Worm (Caenorhabditis elegans) whole organism, early embryonic: Measurements from ENCODE around the gene ZK622.1.

Experiments used
- B0310.2 ChIP-seq: sonication (generic microtip); optimal IDR thresholded peaks from 2 replicates; lab custom pipeline; 2016; ENCODE audit warnings: mild to moderate bottlenecking, missing genetic modification characterization, missing compliant biosample characterization
- F13C5.2 ChIP-seq: sonication (generic microtip); optimal IDR thresholded peaks from 2 replicates; lab custom pipeline; 2017; ENCODE audit warnings: mild to moderate bottlenecking, missing genetic modification characterization, inconsistent platforms, missing compliant biosample characterization
- aly-1 ChIP-seq: sonication (generic microtip); optimal IDR thresholded peaks from 2 replicates; lab custom pipeline; 2016; ENCODE audit warnings: missing genetic modification characterization, missing compliant biosample characterization
- ama-1 ChIP-seq: fragments of 150-350 bp; optimal IDR thresholded peaks from 2 replicates; lab custom pipeline; 2014
- ceh-13 ChIP-seq: fragments of 200-800 bp; sonication (Bioruptor generic); optimal IDR thresholded peaks from 2 replicates; lab custom pipeline; 2018; ENCODE audit warnings: mild to moderate bottlenecking, missing genetic modification characterization, missing compliant biosample characterization
- ceh-36 ChIP-seq: sonication (generic microtip); optimal IDR thresholded peaks from 2 replicates; lab custom pipeline; 2016; ENCODE audit warnings: missing genetic modification characterization, inconsistent platforms, missing compliant biosample characterization
- ets-7 ChIP-seq: sonication (generic microtip); optimal IDR thresholded peaks from 2 replicates; lab custom pipeline; 2016; ENCODE audit warnings: missing genotype, missing genetic modification characterization, missing compliant biosample characterization
- flt-1 ChIP-seq: fragments of 200-800 bp; sonication (Bioruptor generic); IDR thresholded peaks from 2 replicates; pipeline ENCODE4 v1.3.6; 2022; ENCODE audit warnings: missing genetic modification characterization, missing compliant biosample characterization
- hmbx-1 ChIP-seq: sonication (generic microtip); optimal IDR thresholded peaks from 2 replicates; lab custom pipeline; 2016; ENCODE audit warnings: mild to moderate bottlenecking, missing genetic modification characterization, missing compliant biosample characterization
- hmg-4 ChIP-seq: fragments of 200-800 bp; sonication (Bioruptor generic); optimal IDR thresholded peaks from 2 replicates; lab custom pipeline; 2018; ENCODE audit warnings: mild to moderate bottlenecking, missing genetic modification characterization, missing compliant biosample characterization
- hnd-1 ChIP-seq: sonication (generic microtip); optimal IDR thresholded peaks from 2 replicates; lab custom pipeline; 2016; ENCODE audit warnings: missing genetic modification characterization, missing compliant biosample characterization
- pes-1 ChIP-seq: fragments of 200-800 bp; sonication (Bioruptor generic); IDR thresholded peaks from 2 replicates; pipeline ENCODE4 v1.3.6; 2022; ENCODE audit warnings: missing genetic modification reagents, missing genetic modification characterization, missing compliant biosample characterization
- scrt-1 ChIP-seq: fragments of 200-800 bp; sonication (Bioruptor generic); IDR thresholded peaks from 2 replicates; pipeline ENCODE4 v1.3.6; 2022; ENCODE audit warnings: missing genetic modification characterization, missing compliant biosample characterization
- sea-1 ChIP-seq: fragments of 200-800 bp; sonication (Bioruptor generic); conservative IDR thresholded peaks from 2 replicates; pipeline ENCODE4 v1.3.6; 2022; ENCODE audit warnings: missing genetic modification characterization, missing compliant biosample characterization
- tbx-11 ChIP-seq: fragments of 200-800 bp; sonication (Bioruptor generic); IDR thresholded peaks from 2 replicates; pipeline ENCODE4 v1.3.6; 2022; ENCODE audit warnings: missing genetic modification characterization, missing compliant biosample characterization
- tbx-37 ChIP-seq: fragments of 200-800 bp; sonication (Bioruptor generic); conservative IDR thresholded peaks from 2 replicates; pipeline ENCODE4 v1.3.6; 2022; ENCODE audit warnings: missing genetic modification reagents, missing genetic modification characterization, missing compliant biosample characterization
- tra-4 ChIP-seq: sonication (generic microtip); optimal IDR thresholded peaks from 2 replicates; lab custom pipeline; 2017; ENCODE audit warnings: missing genetic modification characterization, missing compliant biosample characterization

Gene ZK622.1

DNA sequence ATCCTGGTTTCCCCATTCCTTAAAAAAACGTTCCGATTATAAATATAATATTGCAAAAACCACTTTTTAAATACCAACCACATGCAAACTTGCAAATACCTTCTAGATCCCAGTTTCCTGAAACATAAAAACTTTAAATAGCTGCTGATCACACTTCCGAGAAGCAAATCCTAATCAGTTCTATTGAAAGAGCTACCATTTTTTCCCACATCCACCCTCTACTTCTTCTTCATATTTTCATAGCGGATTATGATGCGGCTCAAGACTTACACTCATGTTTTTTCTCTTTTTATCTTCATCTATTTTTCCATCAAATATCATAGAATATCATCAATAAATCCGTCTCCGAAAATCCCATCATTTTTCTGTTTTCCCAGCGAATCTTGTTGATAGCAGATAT is 33.3 kb downstream of the ZK622.1 start:
- TF ChIP-seq aly-1 (tag; lab: Kevin White, UChicago) (no peak), B0310.2 (no peak), ama-1 (lab: Kevin White, UChicago) (no peak), hmg-4 (GFP tag; lab: Kevin White, UChicago) (no peak), scrt-1 (GFP tag; lab: Robert Waterston, UW) (no peak), tbx-11 (GFP tag; lab: Robert Waterston, UW) (no peak), hmbx-1 (tag; lab: Kevin White, UChicago) (no peak), tbx-37 (GFP tag; lab: Robert Waterston, UW) (no peak), tra-4 (no peak), flt-1 (no peak), sea-1 (GFP tag; lab: Robert Waterston, UW) (no peak), ceh-36 (tag; lab: Kevin White, UChicago) (no peak), F13C5.2 (tag; lab: Kevin White, UChicago) (no peak), hnd-1 (no peak), ets-7 (tag; lab: Kevin White, UChicago) (no peak)

DNA sequence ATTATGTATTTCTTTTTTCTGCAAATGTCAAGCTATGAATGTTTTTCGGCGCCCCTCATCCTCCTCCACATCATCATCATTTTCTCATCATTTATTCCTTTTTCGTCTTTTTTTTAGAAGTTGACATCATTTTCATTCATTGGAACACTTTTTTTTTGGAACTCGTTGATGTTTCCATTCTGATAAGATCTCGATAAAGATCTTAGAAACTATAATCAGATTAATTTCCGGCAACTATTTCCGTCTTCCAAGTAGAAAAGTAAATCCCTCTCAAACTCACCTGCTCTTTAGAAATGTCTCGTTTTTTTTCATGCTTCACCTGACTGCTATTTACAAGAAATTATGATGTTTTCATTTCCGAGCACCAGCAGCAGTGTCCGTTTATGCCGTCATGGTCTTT is 35.3 kb downstream of the ZK622.1 start:
- TF ChIP-seq tbx-11 (GFP tag; lab: Robert Waterston, UW): no peak
- no peak for TF ChIP-seq B0310.2
- no peak for TF ChIP-seq aly-1 (tag; lab: Kevin White, UChicago)
- no peak for TF ChIP-seq ets-7 (tag; lab: Kevin White, UChicago)
- TF ChIP-seq F13C5.2 (tag; lab: Kevin White, UChicago): no peak
- no peak for TF ChIP-seq scrt-1 (GFP tag; lab: Robert Waterston, UW)
- TF ChIP-seq hnd-1: no peak
- no peak for TF ChIP-seq tra-4
- TF ChIP-seq sea-1 (GFP tag; lab: Robert Waterston, UW): no peak
- no peak for TF ChIP-seq ceh-36 (tag; lab: Kevin White, UChicago)
- no peak for TF ChIP-seq hmbx-1 (tag; lab: Kevin White, UChicago)
- no peak for TF ChIP-seq ama-1 (lab: Kevin White, UChicago)
- no peak for TF ChIP-seq ceh-13
- TF ChIP-seq tbx-37 (GFP tag; lab: Robert Waterston, UW): no peak
- TF ChIP-seq pes-1 (GFP tag; lab: Robert Waterston, UW): no peak
- TF ChIP-seq hmg-4 (GFP tag; lab: Kevin White, UChicago): no peak
- TF ChIP-seq flt-1: no peak

DNA sequence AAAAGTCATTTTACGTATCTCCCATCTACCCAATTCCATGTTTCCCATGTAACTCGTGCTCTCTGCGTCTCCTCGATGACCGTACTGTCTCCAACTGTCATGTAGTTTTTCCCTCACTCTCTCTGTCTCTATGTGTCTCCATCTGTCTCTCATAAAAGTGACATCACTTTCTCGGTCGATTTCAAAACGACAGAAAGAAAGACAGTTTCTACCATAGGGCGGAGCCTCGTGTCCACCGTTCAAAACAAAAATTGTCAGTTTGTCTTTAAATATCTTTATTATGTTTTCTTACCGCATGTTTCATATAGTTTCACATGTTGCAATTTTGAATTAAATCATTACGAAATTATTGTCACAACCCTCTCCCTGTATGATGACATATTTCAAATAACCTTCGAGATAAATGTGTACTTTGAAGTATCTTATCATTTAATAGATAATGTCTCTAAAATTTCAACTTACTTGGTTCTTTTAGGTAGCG is 36.6 kb downstream of the ZK622.1 start:
- TF ChIP-seq B0310.2 (no peak), scrt-1 (GFP tag; lab: Robert Waterston, UW) (no peak), hnd-1 (no peak), F13C5.2 (tag; lab: Kevin White, UChicago) (peak; percentile 12), tbx-11 (GFP tag; lab: Robert Waterston, UW) (no peak), tbx-37 (GFP tag; lab: Robert Waterston, UW) (no peak), tra-4 (no peak)

DNA sequence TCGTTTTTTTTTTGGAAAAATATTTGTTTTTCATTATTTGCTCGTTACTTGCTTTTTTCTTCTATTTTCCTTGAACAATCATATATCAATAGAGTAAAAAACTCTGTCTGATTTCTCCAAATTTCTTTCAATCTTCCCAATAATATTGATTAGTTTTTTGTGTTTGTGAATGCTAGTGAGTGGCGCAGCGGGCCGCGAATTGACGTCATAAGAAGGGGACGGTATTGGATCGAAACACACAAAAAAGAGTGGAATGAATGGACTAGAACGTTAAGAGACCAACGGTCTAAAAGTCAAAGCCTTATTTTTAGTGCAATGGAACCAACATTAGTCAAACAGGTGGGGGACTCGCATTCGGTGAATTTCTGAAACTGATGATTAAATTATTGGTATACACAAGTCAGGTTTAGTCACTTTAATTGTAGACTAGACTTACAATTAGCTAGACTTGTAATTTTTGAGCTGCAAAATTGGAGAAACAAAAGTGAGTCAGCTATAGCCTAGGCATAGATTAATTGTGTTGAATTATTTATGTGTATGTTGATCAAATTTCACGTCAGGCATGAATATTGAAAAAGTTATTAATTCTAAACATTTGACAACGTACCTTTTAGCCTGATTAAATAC is 38.2 kb downstream of the ZK622.1 start:
- no peak for TF ChIP-seq ceh-36 (tag; lab: Kevin White, UChicago)
- TF ChIP-seq ama-1 (lab: Kevin White, UChicago): no peak
- no peak for TF ChIP-seq B0310.2
- TF ChIP-seq tra-4: no peak
- no peak for TF ChIP-seq flt-1
- TF ChIP-seq tbx-37 (GFP tag; lab: Robert Waterston, UW): no peak
- TF ChIP-seq hnd-1: no peak
- no peak for TF ChIP-seq F13C5.2 (tag; lab: Kevin White, UChicago)
- no peak for TF ChIP-seq tbx-11 (GFP tag; lab: Robert Waterston, UW)
- no peak for TF ChIP-seq ets-7 (tag; lab: Kevin White, UChicago)
- TF ChIP-seq ceh-13: no peak
- no peak for TF ChIP-seq hmg-4 (GFP tag; lab: Kevin White, UChicago)
- TF ChIP-seq pes-1 (GFP tag; lab: Robert Waterston, UW): no peak
- TF ChIP-seq hmbx-1 (tag; lab: Kevin White, UChicago): no peak
- TF ChIP-seq aly-1 (tag; lab: Kevin White, UChicago): no peak
- TF ChIP-seq sea-1 (GFP tag; lab: Robert Waterston, UW): no peak
- no peak for TF ChIP-seq scrt-1 (GFP tag; lab: Robert Waterston, UW)

DNA sequence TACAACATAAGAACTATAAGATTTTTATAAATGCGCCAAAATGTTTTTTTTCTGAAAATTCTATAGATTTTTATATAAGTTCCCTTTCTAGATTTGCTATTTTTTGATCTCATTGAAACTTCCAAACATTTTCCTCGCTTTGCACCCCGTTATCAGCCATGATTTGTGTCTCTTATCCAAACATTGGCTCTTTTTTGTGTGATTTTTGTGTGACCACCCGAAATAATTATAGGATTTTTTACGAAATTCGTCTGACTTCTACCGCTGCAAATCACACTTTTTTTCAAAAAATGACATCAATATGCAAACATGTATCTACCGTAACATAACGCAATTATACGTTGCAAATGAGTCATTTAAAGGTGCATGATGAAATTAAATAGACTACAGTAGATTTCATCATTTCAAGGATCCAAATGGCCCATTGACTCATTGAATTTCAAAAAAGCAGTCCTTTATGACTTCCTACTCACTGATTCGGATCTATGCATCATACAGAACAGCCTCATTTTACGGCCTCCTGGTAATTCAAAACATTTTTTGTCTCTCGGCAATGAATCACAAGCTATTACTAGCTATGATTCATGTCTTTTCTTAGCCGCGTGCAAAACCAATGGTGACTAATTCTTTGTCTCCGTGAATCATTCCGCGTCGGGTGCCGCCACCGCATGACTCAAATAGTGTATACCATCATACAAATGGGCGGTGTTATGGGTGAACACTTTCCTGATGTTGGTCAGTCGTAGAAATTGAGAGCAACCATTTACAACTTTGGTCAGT is 38.9 kb downstream of the ZK622.1 start:
- TF ChIP-seq hnd-1 (no peak), ceh-36 (tag; lab: Kevin White, UChicago) (no peak), ceh-13 (no peak), pes-1 (GFP tag; lab: Robert Waterston, UW) (no peak), B0310.2 (no peak), sea-1 (GFP tag; lab: Robert Waterston, UW) (no peak), tbx-11 (GFP tag; lab: Robert Waterston, UW) (no peak)

DNA sequence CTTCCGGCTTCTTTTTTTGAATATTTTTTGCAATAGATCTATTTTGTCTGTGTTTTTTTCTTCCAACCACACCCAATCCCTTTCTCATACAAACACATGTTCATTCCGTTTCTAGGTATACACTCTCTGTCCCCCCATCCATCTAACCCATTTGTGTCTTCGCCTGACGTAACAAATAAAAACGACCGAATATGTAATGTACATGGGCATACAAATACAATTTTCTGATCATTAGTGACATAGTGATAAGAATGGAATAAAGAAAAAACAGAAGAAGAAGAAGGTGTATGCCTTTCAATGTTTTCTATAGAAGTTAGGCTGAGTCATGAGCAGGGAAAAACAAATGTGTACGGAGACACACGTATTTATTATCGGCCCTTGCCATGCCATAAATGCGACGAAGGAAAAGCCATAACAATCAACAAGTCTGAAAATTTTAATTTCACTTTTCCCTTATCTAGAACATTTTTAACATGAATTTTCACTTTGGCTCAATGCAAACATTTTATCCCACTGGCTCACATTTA is 40.2 kb downstream of the ZK622.1 start:
- TF ChIP-seq B0310.2 (no peak), sea-1 (GFP tag; lab: Robert Waterston, UW) (no peak), ets-7 (tag; lab: Kevin White, UChicago) (no peak), pes-1 (GFP tag; lab: Robert Waterston, UW) (no peak), aly-1 (tag; lab: Kevin White, UChicago) (no peak), tbx-37 (GFP tag; lab: Robert Waterston, UW) (no peak), tra-4 (no peak), flt-1 (no peak), tbx-11 (GFP tag; lab: Robert Waterston, UW) (no peak)

DNA sequence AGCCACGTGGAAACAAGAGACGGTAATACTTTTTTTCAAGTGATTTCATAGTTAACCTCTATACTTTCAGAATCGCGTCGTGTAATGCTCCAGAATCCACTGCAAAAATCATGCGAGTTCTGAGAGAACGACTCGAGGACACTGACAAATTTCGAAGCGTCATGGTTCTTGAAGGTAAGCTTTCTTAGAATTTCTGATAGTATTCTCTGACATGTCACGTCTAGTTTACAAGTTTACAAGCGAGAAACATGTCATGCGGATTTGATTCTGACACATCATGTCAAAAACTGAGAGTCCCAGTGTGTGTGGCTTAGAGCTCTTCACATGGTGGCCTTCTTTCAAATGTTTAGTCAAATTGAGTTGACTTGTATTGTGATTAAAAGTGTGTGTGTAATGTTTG is 41.0 kb downstream of the ZK622.1 start:
- TF ChIP-seq B0310.2 (no peak), ets-7 (tag; lab: Kevin White, UChicago) (no peak)
